Worm (Caenorhabditis elegans) whole organism, young adult: Measurements from ENCODE around the gene F10E9.5.

Source experiments
- B0019.2 ChIP-seq: fragments of 200-800 bp; sonication (Bioruptor generic); conservative IDR thresholded peaks from 2 replicates; pipeline ENCODE4 v1.3.6; 2022; ENCODE audit warnings: missing genetic modification reagents, missing genetic modification characterization, missing compliant biosample characterization
- B0261.1 ChIP-seq: sonication (generic microtip); optimal IDR thresholded peaks from 2 replicates; lab custom pipeline; 2016; ENCODE audit warnings: mild to moderate bottlenecking, missing genetic modification characterization, moderate library complexity, missing compliant biosample characterization
- F37B4.10 ChIP-seq: fragments of 200-800 bp; sonication (Bioruptor generic); IDR thresholded peaks from 2 replicates; pipeline ENCODE4 v1.3.6; 2022; ENCODE audit warnings: missing genetic modification characterization, missing compliant biosample characterization
- T26A5.8 ChIP-seq: sonication (generic microtip); optimal IDR thresholded peaks from 2 replicates; lab custom pipeline; 2016; ENCODE audit warnings: missing genetic modification characterization, missing compliant biosample characterization
- ceh-27 ChIP-seq: fragments of 200-800 bp; sonication (Bioruptor generic); optimal IDR thresholded peaks from 2 replicates; lab custom pipeline; 2018; ENCODE audit warnings: mild to moderate bottlenecking, missing genetic modification characterization, moderate library complexity, missing compliant biosample characterization
- ets-4 ChIP-seq: fragments of 200-800 bp; sonication (Bioruptor generic); optimal IDR thresholded peaks from 2 replicates; lab custom pipeline; 2018; ENCODE audit warnings: mild to moderate bottlenecking, missing genetic modification characterization, missing compliant biosample characterization
- him-1 ChIP-seq: sonication (generic microtip); optimal IDR thresholded peaks from 2 replicates; lab custom pipeline; 2016; ENCODE audit warnings: missing genotype, missing genetic modification reagents, missing genetic modification characterization, missing compliant biosample characterization
- let-607 ChIP-seq, 2 experiments: fragments of 200-800 bp in 1 of 2; sonication (Bioruptor generic) in 1 of 2; sonication (generic microtip) in 1 of 2; optimal IDR thresholded peaks; 2 replicates each; lab custom pipeline; 2016 to 2018; ENCODE audit warnings: mild to moderate bottlenecking in 2 of 2, missing compliant biosample characterization in 2 of 2, missing genetic modification characterization in 2 of 2, moderate library complexity in 2 of 2, missing genotype in 1 of 2
- lin-35 ChIP-seq, 3 experiments: fragments of 150-350 bp in 2 of 3; sonication (generic microtip) in 1 of 3; optimal IDR thresholded peaks; 2 replicates each; lab custom pipeline; 2014 to 2018; ENCODE audit warnings: missing biosample characterization in 3 of 3, missing genetic modification characterization in 3 of 3, missing genetic modification reagents in 3 of 3
- mxl-1 ChIP-seq: sonication (generic microtip); optimal IDR thresholded peaks from 2 replicates; lab custom pipeline; 2016; ENCODE audit warnings: missing genetic modification characterization, missing compliant biosample characterization
- pbrm-1 ChIP-seq: fragments of 200-800 bp; sonication (Bioruptor generic); IDR thresholded peaks from 2 replicates; pipeline ENCODE4 v1.3.6; 2022; ENCODE audit warnings: missing genetic modification reagents, missing genetic modification characterization, missing compliant biosample characterization
- pha-4 ChIP-seq: fragments of 150-350 bp; sonication (generic microtip); optimal IDR thresholded peaks from 2 replicates; lab custom pipeline; 2014; ENCODE audit warnings: missing biosample characterization, missing genetic modification reagents, missing genetic modification characterization
- unc-130 ChIP-seq: sonication (generic microtip); optimal IDR thresholded peaks from 2 replicates; lab custom pipeline; 2016; ENCODE audit warnings: missing genetic modification reagents, missing genetic modification characterization, missing compliant biosample characterization
- ztf-6 ChIP-seq: fragments of 200-800 bp; sonication (Bioruptor generic); IDR thresholded peaks from 2 replicates; pipeline ENCODE4 v1.3.6; 2022; ENCODE audit warnings: missing genetic modification reagents, missing genetic modification characterization, missing compliant biosample characterization

DNA sequence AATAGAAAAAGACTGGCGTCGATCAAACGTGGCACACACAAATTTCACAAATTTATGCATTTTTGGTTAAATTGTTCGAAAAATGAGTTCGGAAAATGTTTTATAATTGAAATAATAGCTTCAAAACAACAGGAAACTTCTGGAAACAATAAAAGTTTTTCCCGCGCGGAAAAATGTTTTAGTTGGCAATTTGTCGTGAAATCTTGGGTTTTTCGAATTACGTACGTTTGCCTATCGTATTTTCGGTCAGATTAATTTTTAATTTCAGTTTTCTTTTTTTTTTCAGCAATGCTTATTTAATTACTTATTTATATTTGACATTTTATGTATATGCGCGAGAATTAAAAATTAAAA, 48.0 kb downstream of the F10E9.5 start:
- TF ChIP-seq F37B4.10: no peak
- no peak for TF ChIP-seq T26A5.8 (tag; lab: Kevin White, UChicago)
- TF ChIP-seq lin-35 (GFP tag; optimal IDR thresholded peaks at IDR 0.05; lab: Kevin White, UChicago): no peak
- TF ChIP-seq pha-4: no peak
- no peak for TF ChIP-seq ztf-6 (GFP tag; lab: Robert Waterston, UW)
- no peak for TF ChIP-seq pbrm-1
- TF ChIP-seq let-607 (tag; optimal IDR thresholded peaks at IDR 0.05; lab: Kevin White, UChicago): no peak
- no peak for TF ChIP-seq ets-4 (GFP tag; lab: Kevin White, UChicago)
- no peak for TF ChIP-seq him-1 (tag; lab: Kevin White, UChicago)
- no peak for TF ChIP-seq B0261.1 (tag; lab: Kevin White, UChicago)
- peak; percentile 70 for TF ChIP-seq B0019.2 (GFP tag; lab: Robert Waterston, UW)
- TF ChIP-seq unc-130: no peak
- no peak for TF ChIP-seq mxl-1 (tag; lab: Kevin White, UChicago)
- no peak for TF ChIP-seq ceh-27 (GFP tag; lab: Kevin White, UChicago)
